Fruit fly (Drosophila melanogaster): ENCODE results near the gene CG11029.

CG11029 gene

DNA sequence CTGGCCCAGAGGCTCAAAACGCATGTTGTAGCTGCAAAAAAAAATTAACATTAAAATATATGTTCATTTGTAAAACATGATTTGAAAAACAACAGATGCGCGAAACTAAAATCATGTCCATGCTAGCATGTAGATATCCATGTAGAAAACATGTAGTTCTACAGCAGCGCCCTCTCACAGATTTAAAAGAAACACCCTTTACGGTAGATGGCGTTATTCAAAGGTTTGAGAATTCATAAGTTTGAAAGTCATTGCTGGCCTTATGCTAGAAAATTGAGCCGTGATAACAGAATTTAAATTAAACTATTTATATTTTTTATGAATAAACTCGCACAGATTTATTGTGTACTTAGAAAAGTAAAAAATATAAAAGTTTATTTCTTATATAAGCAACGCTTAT, 25.2 kb downstream of the CG11029 start (continued):
- no peak for TF ChIP-seq CG1792 (GFP tag; optimal IDR thresholded peaks at IDR 0.05)
- no peak for TF ChIP-seq CG8359 (GFP tag; optimal IDR thresholded peaks at IDR 0.05; ENCODE audit: borderline replicate concordance)
- no peak for TF ChIP-seq rib (GFP tag; IDR thresholded peaks at IDR 0.05)
- peak; percentile 55 for TF ChIP-seq ato (GFP tag; IDR thresholded peaks at IDR 0.05; ENCODE audit: partially characterized antibody)
- peak; percentile 20 for TF ChIP-seq Hsf (GFP tag; optimal IDR thresholded peaks at IDR 0.05)
- TF ChIP-seq gsb-n (tag; optimal IDR thresholded peaks at IDR 0.05): no peak
- no peak for TF ChIP-seq unpg (GFP tag; optimal IDR thresholded peaks at IDR 0.05)
- TF ChIP-seq Fer3 (tag; optimal IDR thresholded peaks at IDR 0.05): no peak
- TF ChIP-seq br (optimal IDR thresholded peaks at IDR 0.05): no peak
- TF ChIP-seq gem (tag; optimal IDR thresholded peaks at IDR 0.05): no peak
- TF ChIP-seq crol (GFP tag; IDR thresholded peaks at IDR 0.05): no peak
- TF ChIP-seq Dref (GFP tag; IDR thresholded peaks at IDR 0.05): no peak
- TF ChIP-seq gce (GFP tag; IDR thresholded peaks at IDR 0.05): no peak
- TF ChIP-seq ttk (GFP tag; IDR thresholded peaks at IDR 0.05): no peak
- no peak for TF ChIP-seq fd96Cb (tag; optimal IDR thresholded peaks at IDR 0.05)
- no peak for TF ChIP-seq CG10959 (GFP tag; IDR thresholded peaks at IDR 0.05)
- TF ChIP-seq CG30020 (tag; optimal IDR thresholded peaks at IDR 0.05): no peak
- no peak for TF ChIP-seq CG10274 (GFP tag; optimal IDR thresholded peaks at IDR 0.05)
- no peak for TF ChIP-seq wor (GFP tag; IDR thresholded peaks at IDR 0.05)
- no peak for TF ChIP-seq CG12299 (tag; optimal IDR thresholded peaks at IDR 0.05)
- TF ChIP-seq CG14710 (tag; optimal IDR thresholded peaks at IDR 0.05): no peak
- TF ChIP-seq CG10321 (GFP tag; IDR thresholded peaks at IDR 0.05): no peak
- no peak for TF ChIP-seq ac (GFP tag; optimal IDR thresholded peaks at IDR 0.05)
- peak; percentile 100 for TF ChIP-seq CG6654 (GFP tag; optimal IDR thresholded peaks at IDR 0.05)
- no peak for TF ChIP-seq CG6765 (GFP tag; optimal IDR thresholded peaks at IDR 0.05)
- TF ChIP-seq CG9215 (GFP tag; IDR thresholded peaks at IDR 0.05): no peak
- 0 out of 3 replicates have a peak, but pooled peaks have one; percentile 55 for TF ChIP-seq CG14860 (GFP tag; IDR thresholded peaks at IDR 0.05; ENCODE audit: partially characterized antibody)
- no peak for TF ChIP-seq ara (GFP tag; IDR thresholded peaks at IDR 0.05)
- TF ChIP-seq dimm (GFP tag; IDR thresholded peaks at IDR 0.05): no peak
- peak; percentile 58; the same call in 1 of the 2 replicates for TF ChIP-seq inv (GFP tag; IDR thresholded peaks at IDR 0.05; ENCODE audit: partially characterized antibody)
- peak; percentile 43; the same call in 2 of the 3 replicates for TF ChIP-seq Aef1 (GFP tag; IDR thresholded peaks at IDR 0.05)
- no peak for TF ChIP-seq Dip3 (GFP tag; optimal IDR thresholded peaks at IDR 0.05)
- TF ChIP-seq Trl (optimal IDR thresholded peaks at IDR 0.05): no peak
- peak; percentile 13 for TF ChIP-seq Trl (GFP tag; optimal IDR thresholded peaks at IDR 0.05)
- no peak for TF ChIP-seq toy (GFP tag; IDR thresholded peaks at IDR 0.05)
- TF ChIP-seq CrebB (tag; optimal IDR thresholded peaks at IDR 0.05): no peak
- peak; percentile 78 for TF ChIP-seq stwl (tag; optimal IDR thresholded peaks at IDR 0.05)
- no peak for TF ChIP-seq CG17359 (tag; optimal IDR thresholded peaks at IDR 0.05)
- no peak for TF ChIP-seq her (GFP tag; optimal IDR thresholded peaks at IDR 0.05)
- no peak for TF ChIP-seq Dad (GFP tag; optimal IDR thresholded peaks at IDR 0.05)
- TF ChIP-seq Pdp1 (GFP tag; optimal IDR thresholded peaks at IDR 0.05): peak; percentile 4 to 40
- TF ChIP-seq vfl (GFP tag; optimal IDR thresholded peaks at IDR 0.05): no peak
- TF ChIP-seq tna (GFP tag; IDR thresholded peaks at IDR 0.05; ENCODE audit: partially characterized antibody): peak; percentile 39; the same call in 1 of the 2 replicates
- TF ChIP-seq lov (optimal IDR thresholded peaks at IDR 0.05): no peak
- no peak for TF ChIP-seq lov (GFP tag; IDR thresholded peaks at IDR 0.05)
- TF ChIP-seq CG11560 (tag; IDR thresholded peaks at IDR 0.05): no peak
- no peak for TF ChIP-seq danr (GFP tag; IDR thresholded peaks at IDR 0.05)
- TF ChIP-seq CG8765 (GFP tag; IDR thresholded peaks at IDR 0.05): peak; percentile 21; the same call in 1 of the 2 replicates
- TF ChIP-seq CG17612 (GFP tag; IDR thresholded peaks at IDR 0.05): no peak
- no peak for TF ChIP-seq fu2 (GFP tag; optimal IDR thresholded peaks at IDR 0.05)
- TF ChIP-seq CG7987 (GFP tag; optimal IDR thresholded peaks at IDR 0.05): no peak
- 0 out of 2 replicates have a peak, but pooled peaks have one; percentile 30 for TF ChIP-seq Scr (GFP tag; IDR thresholded peaks at IDR 0.05; ENCODE audit: partially characterized antibody)
- TF ChIP-seq so (GFP tag; IDR thresholded peaks at IDR 0.05): no peak

Measured in whole organism, embryonic.